Fruit fly (Drosophila melanogaster): Measurements from ENCODE around the gene unc-119.

DNA sequence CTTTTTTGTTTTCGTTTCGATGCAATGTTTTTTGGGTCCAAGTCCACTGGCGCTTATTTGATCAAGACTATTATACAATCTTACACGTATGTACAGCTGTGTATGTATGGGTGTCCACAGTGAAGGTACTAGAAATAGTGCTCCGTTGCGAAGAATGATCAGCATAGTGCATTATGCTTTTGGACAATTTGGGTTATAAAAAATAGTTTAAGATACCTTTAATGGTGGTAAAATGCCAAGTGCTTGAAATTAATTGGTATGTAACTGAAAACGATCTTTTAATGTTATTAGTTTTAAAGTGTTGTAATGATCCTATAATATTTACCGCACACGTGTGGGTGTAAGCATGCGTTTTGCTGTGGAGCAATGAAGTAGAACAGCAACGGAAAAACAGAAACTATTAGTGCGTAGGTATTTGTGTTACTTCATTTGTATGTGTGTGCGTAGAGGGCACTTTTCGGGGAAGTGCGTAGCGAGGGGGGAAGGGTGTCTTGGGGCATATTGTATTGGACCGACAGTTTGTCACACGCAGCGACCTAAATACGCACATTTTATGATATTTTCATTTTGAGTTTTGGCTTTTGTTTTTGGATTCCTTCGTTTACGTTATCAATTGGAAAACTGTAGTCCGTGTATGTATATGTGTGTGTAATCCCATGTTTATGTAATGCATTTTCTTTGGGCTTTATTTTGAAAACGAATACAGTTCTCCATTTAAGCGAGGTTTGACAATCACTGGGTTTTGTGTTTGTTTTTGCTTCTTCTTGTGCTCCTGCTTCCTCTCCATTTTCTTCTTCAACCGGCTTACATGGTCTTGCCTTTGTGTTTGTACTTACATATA lies 45.2 kb upstream of the unc-119 start:
- TF ChIP-seq Crg-1 (GFP tag; optimal IDR thresholded peaks at IDR 0.05), result no peak
- no peak for TF ChIP-seq ovo (GFP tag; optimal IDR thresholded peaks at IDR 0.05)
